Worm (Caenorhabditis elegans) whole organism, L2 larva: ENCODE data around the gene F58H1.2.

Source experiments
- R02D3.7 ChIP-seq: fragments of 150-350 bp; optimal IDR thresholded peaks from 2 replicates; lab custom pipeline; 2014; ENCODE audit warnings: missing biosample characterization, missing genetic modification characterization
- ZK546.5 ChIP-seq: sonication (generic microtip); optimal IDR thresholded peaks from 2 replicates; lab custom pipeline; 2017; ENCODE audit warnings: missing biosample characterization, missing genetic modification characterization
- aly-2 ChIP-seq: fragments of 150-350 bp; optimal IDR thresholded peaks from 2 replicates; lab custom pipeline; 2014; ENCODE audit warnings: missing biosample characterization, missing genetic modification characterization
- ama-1 ChIP-seq: fragments of 150-350 bp; optimal IDR thresholded peaks from 2 replicates; lab custom pipeline; 2018; ENCODE audit warnings: inconsistent platforms
- ceh-16 ChIP-seq: fragments of 150-350 bp; optimal IDR thresholded peaks from 2 replicates; lab custom pipeline; 2014; ENCODE audit warnings: missing biosample characterization, missing genetic modification characterization
- ceh-82 ChIP-seq: fragments of 150-350 bp; optimal IDR thresholded peaks from 2 replicates; lab custom pipeline; 2014; ENCODE audit warnings: missing biosample characterization, missing genetic modification characterization
- fos-1 ChIP-seq: fragments of 150-350 bp; optimal IDR thresholded peaks from 2 replicates; lab custom pipeline; 2014; ENCODE audit warnings: missing biosample characterization, missing genetic modification characterization
- lin-11 ChIP-seq: fragments of 150-350 bp; sonication (generic microtip); optimal IDR thresholded peaks from 2 replicates; lab custom pipeline; 2014; ENCODE audit warnings: missing biosample characterization, missing genetic modification characterization, inconsistent platforms, mixed read lengths
- lsy-2 ChIP-seq, 2 experiments: fragments of 150-350 bp in 1 of 2; sonication (generic microtip) in 1 of 2; optimal IDR thresholded peaks; 2 replicates each; lab custom pipeline; 2014 to 2017; ENCODE audit warnings: missing biosample characterization in 2 of 2, missing genetic modification characterization in 2 of 2
- nhr-11 ChIP-seq: fragments of 150-350 bp; optimal IDR thresholded peaks from 2 replicates; lab custom pipeline; 2014; ENCODE audit warnings: missing biosample characterization, missing genetic modification characterization
- sma-9 ChIP-seq, 2 experiments: fragments of 150-350 bp in 1 of 2; sonication (generic microtip) in 1 of 2; optimal IDR thresholded peaks; 2 replicates each; lab custom pipeline; 2014 to 2016; ENCODE audit warnings: missing genetic modification characterization in 2 of 2, mild to moderate bottlenecking in 1 of 2, missing biosample characterization in 1 of 2, missing compliant biosample characterization in 1 of 2, missing genetic modification reagents in 1 of 2, moderate library complexity in 1 of 2
- snpc-4 ChIP-seq: fragments of 150-350 bp; optimal IDR thresholded peaks from 2 replicates; lab custom pipeline; 2014; ENCODE audit warnings: missing biosample characterization, missing genetic modification characterization

DNA sequence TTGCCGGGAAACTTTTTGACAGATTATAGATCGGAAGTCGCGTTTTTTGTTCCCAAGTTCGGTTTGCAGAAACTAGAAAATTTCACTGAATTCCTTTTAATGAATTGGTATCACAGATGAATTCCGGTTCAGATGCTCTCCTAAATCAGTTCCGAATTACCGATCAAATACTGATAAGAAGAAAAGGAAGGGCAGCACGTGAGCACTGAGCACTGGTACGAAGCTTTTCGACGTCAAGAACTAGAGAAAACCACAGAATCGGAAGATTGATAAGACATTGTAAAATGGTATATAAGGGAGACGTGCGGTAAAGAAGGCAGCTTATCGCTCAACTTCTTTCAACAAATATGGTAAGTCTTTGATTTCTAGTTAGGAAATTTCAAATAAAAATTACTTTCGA, 46.3 kb downstream of the F58H1.2 start, which contains the start of gene cpr-1:
- no peak for TF ChIP-seq aly-2 (tag; lab: Kevin White, UChicago)
- peak; percentile 37 for TF ChIP-seq fos-1 (tag; lab: Kevin White, UChicago)
- TF ChIP-seq nhr-11 (tag; lab: Kevin White, UChicago): no peak
- TF ChIP-seq sma-9 (GFP tag; optimal IDR thresholded peaks at IDR 0.05; lab: Kevin White, UChicago): peak; percentile 69
- no peak for TF ChIP-seq sma-9 (tag; optimal IDR thresholded peaks at IDR 0.05; lab: Kevin White, UChicago)
- no peak for TF ChIP-seq ZK546.5 (tag; lab: Kevin White, UChicago)
- TF ChIP-seq lsy-2 (tag; optimal IDR thresholded peaks at IDR 0.05; lab: Kevin White, UChicago): no peak
- TF ChIP-seq lin-11: no peak
- TF ChIP-seq ceh-82: no peak
- TF ChIP-seq R02D3.7 (tag; lab: Kevin White, UChicago): no peak
- no peak for TF ChIP-seq snpc-4 (tag; lab: Kevin White, UChicago)
- no peak for TF ChIP-seq ama-1 (lab: Kevin White, UChicago)
- no peak for TF ChIP-seq ceh-16 (tag; lab: Kevin White, UChicago)
